Worm (Caenorhabditis elegans): ENCODE measurements around the gene F19H6.4.

DNA sequence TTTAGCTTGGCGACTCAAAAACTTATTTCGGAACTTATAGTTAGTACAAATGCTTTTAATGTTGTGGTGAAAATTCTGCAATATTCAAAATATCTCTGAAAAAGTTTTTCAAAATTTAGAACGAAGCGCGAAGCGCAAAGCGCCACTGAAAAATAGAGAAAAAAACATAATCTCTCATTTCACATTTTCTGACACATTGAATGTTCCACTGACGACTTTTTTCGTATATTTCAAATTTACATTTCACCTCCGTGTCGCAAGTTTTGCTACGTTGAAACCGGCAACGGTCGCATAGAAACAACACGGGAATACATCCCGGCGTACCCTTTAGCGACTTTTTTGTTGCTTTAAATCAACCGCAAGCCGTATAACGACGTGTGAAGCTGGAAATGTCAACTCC, 17.2 kb upstream of the F19H6.4 start, which contains the start of gene F42F12.14:
- TF ChIP-seq ztf-23 (GFP tag; IDR thresholded peaks at IDR 0.05) (no peak), tab-1 (GFP tag; IDR thresholded peaks at IDR 0.05) (no peak), klf-2 (GFP tag; conservative IDR thresholded peaks at IDR 0.05) (no peak)
